Worm (Caenorhabditis elegans) whole organism, L1 larva: ENCODE results near the gene K08H10.6.
A peak's percentile ranks its signal among the peaks of the same experiment; 100 is the strongest.

Source experiments
- F16B12.6 ChIP-seq: fragments of 150-350 bp; optimal IDR thresholded peaks from 2 replicates; lab custom pipeline; 2014; ENCODE audit warnings: missing biosample characterization, missing genetic modification characterization
- aly-2 ChIP-seq: fragments of 150-350 bp; optimal IDR thresholded peaks from 2 replicates; lab custom pipeline; 2014; ENCODE audit warnings: missing biosample characterization, missing genetic modification characterization
- ama-1 ChIP-seq: fragments of 150-350 bp; optimal IDR thresholded peaks from 2 replicates; lab custom pipeline; 2014
- blmp-1 ChIP-seq: fragments of 150-350 bp; optimal IDR thresholded peaks from 2 replicates; lab custom pipeline; 2014; ENCODE audit warnings: missing biosample characterization, missing genetic modification characterization
- ceh-63 ChIP-seq: fragments of 200-800 bp; sonication (Bioruptor generic); optimal IDR thresholded peaks from 2 replicates; lab custom pipeline; 2018; ENCODE audit warnings: mild to moderate bottlenecking, missing genetic modification characterization, missing compliant biosample characterization
- ces-1 ChIP-seq: fragments of 150-350 bp; optimal IDR thresholded peaks from 2 replicates; lab custom pipeline; 2014; ENCODE audit warnings: missing biosample characterization, missing genetic modification reagents, missing genetic modification characterization
- dpl-1 ChIP-seq, 3 experiments: fragments of 150-350 bp in 2 of 3; sonication (generic microtip) in 1 of 3; optimal IDR thresholded peaks; 2 replicates each; lab custom pipeline; 2014 to 2017; ENCODE audit warnings: missing biosample characterization in 3 of 3, missing genetic modification characterization in 3 of 3, missing genetic modification reagents in 3 of 3
- dsc-1 ChIP-seq: sonication (generic microtip); optimal IDR thresholded peaks from 2 replicates; lab custom pipeline; 2016; ENCODE audit warnings: mild to moderate bottlenecking, missing genetic modification characterization, missing compliant biosample characterization
- efl-1 ChIP-seq, 4 experiments: fragments of 150-350 bp; optimal IDR thresholded peaks in 3 of 4; peaks in 1 of 4; 1 replicate in 1 of 4; 2 replicates in 3 of 4; lab custom pipeline; 2014; ENCODE audit warnings: missing biosample characterization in 2 of 4, missing genetic modification characterization in 2 of 4, missing genetic modification reagents in 2 of 4
- egl-13 ChIP-seq: sonication (generic microtip); optimal IDR thresholded peaks from 2 replicates; lab custom pipeline; 2016; ENCODE audit warnings: missing genotype, missing genetic modification reagents, missing genetic modification characterization, missing compliant biosample characterization
- egl-27 ChIP-seq, 2 experiments: fragments of 150-350 bp in 1 of 2; sonication (generic microtip); optimal IDR thresholded peaks; 3 replicates each; lab custom pipeline; 2017 to 2018; ENCODE audit warnings: missing biosample characterization in 2 of 2, missing genetic modification characterization in 2 of 2, missing genetic modification reagents in 2 of 2
- elt-2 ChIP-seq: sonication (generic microtip); optimal IDR thresholded peaks from 2 replicates; lab custom pipeline; 2016; ENCODE audit warnings: missing genetic modification characterization, mild to moderate bottlenecking, inconsistent platforms, missing compliant biosample characterization, missing genetic modification reagents
- elt-3 ChIP-seq, 6 experiments: fragments of 150-350 bp in 1 of 6; sonication (generic microtip); optimal IDR thresholded peaks; 2 replicates each; lab custom pipeline; 2017 to 2018; ENCODE audit warnings: missing biosample characterization in 6 of 6, missing genetic modification characterization in 6 of 6, inconsistent platforms in 1 of 6
- fkh-10 ChIP-seq: sonication (generic microtip); optimal IDR thresholded peaks from 2 replicates; lab custom pipeline; 2017; ENCODE audit warnings: missing biosample characterization, missing genetic modification reagents, missing genetic modification characterization
- fkh-8 ChIP-seq: sonication (generic microtip); optimal IDR thresholded peaks from 2 replicates; lab custom pipeline; 2016; ENCODE audit warnings: mild to moderate bottlenecking, missing genetic modification characterization, missing compliant biosample characterization
- fos-1 ChIP-seq: fragments of 150-350 bp; optimal IDR thresholded peaks from 2 replicates; lab custom pipeline; 2014; ENCODE audit warnings: missing biosample characterization, missing genetic modification characterization
- hlh-4 ChIP-seq: sonication (generic microtip); optimal IDR thresholded peaks from 2 replicates; lab custom pipeline; 2016; ENCODE audit warnings: mild to moderate bottlenecking, missing genetic modification characterization, missing compliant biosample characterization
- isw-1 ChIP-seq: fragments of 200-800 bp; sonication (Bioruptor generic); IDR thresholded peaks from 2 replicates; pipeline ENCODE4 v1.3.6; 2022; ENCODE audit warnings: missing genetic modification characterization, missing compliant biosample characterization
- lin-15B ChIP-seq: fragments of 150-350 bp; sonication (generic microtip); optimal IDR thresholded peaks from 3 replicates; lab custom pipeline; 2014; ENCODE audit warnings: missing biosample characterization, missing genetic modification characterization
- lin-39 ChIP-seq: fragments of 150-350 bp; optimal IDR thresholded peaks from 2 replicates; lab custom pipeline; 2014; ENCODE audit warnings: missing biosample characterization, missing genetic modification reagents, missing genetic modification characterization
- lir-3 ChIP-seq: sonication (generic microtip); optimal IDR thresholded peaks from 2 replicates; lab custom pipeline; 2016; ENCODE audit warnings: mild to moderate bottlenecking, missing genetic modification characterization, moderate library complexity, missing compliant biosample characterization; ENCODE audit not compliant: poor library complexity
- lsy-2 ChIP-seq, 2 experiments: fragments of 150-350 bp; optimal IDR thresholded peaks; 2 replicates each; lab custom pipeline; 2014; ENCODE audit warnings: missing biosample characterization in 2 of 2, missing genetic modification characterization in 2 of 2
- nhr-11 ChIP-seq: fragments of 150-350 bp; optimal IDR thresholded peaks from 2 replicates; lab custom pipeline; 2014; ENCODE audit warnings: missing biosample characterization, missing genetic modification characterization
- nhr-12 ChIP-seq: sonication (generic microtip); optimal IDR thresholded peaks from 2 replicates; lab custom pipeline; 2017; ENCODE audit warnings: missing biosample characterization, missing genetic modification characterization
- nhr-19 ChIP-seq: fragments of 200-800 bp; sonication (Bioruptor generic); conservative IDR thresholded peaks from 2 replicates; pipeline ENCODE4 v1.3.6; 2022; ENCODE audit warnings: missing genetic modification characterization, missing compliant biosample characterization
- nhr-237 ChIP-seq: fragments of 150-350 bp; optimal IDR thresholded peaks from 2 replicates; lab custom pipeline; 2014; ENCODE audit warnings: missing biosample characterization, missing genetic modification characterization
- nhr-28 ChIP-seq: fragments of 150-350 bp; optimal IDR thresholded peaks from 2 replicates; lab custom pipeline; 2014; ENCODE audit warnings: missing biosample characterization, missing genetic modification characterization
- nhr-71 ChIP-seq: sonication (generic microtip); optimal IDR thresholded peaks from 2 replicates; lab custom pipeline; 2016; ENCODE audit warnings: mild to moderate bottlenecking, missing genetic modification characterization, moderate library complexity, missing compliant biosample characterization
- pqm-1 ChIP-seq: sonication (generic microtip); optimal IDR thresholded peaks from 3 replicates; lab custom pipeline; 2017; ENCODE audit warnings: missing biosample characterization, missing genetic modification characterization
- snu-23 ChIP-seq: sonication (generic microtip); optimal IDR thresholded peaks from 2 replicates; lab custom pipeline; 2016; ENCODE audit warnings: missing genetic modification characterization, missing compliant biosample characterization
- tlp-1 ChIP-seq: fragments of 150-350 bp; optimal IDR thresholded peaks from 2 replicates; lab custom pipeline; 2014; ENCODE audit warnings: missing biosample characterization, missing genetic modification characterization
- unc-30 ChIP-seq: sonication (generic microtip); optimal IDR thresholded peaks from 2 replicates; lab custom pipeline; 2017; ENCODE audit warnings: missing biosample characterization, missing genetic modification characterization
- unc-62 ChIP-seq: fragments of 150-350 bp; optimal IDR thresholded peaks from 2 replicates; lab custom pipeline; 2014; ENCODE audit warnings: missing biosample characterization, missing genetic modification reagents, missing genetic modification characterization
- unc-86 ChIP-seq: sonication (generic microtip); optimal IDR thresholded peaks from 2 replicates; lab custom pipeline; 2016; ENCODE audit warnings: missing genetic modification characterization, missing compliant biosample characterization
- unc-98 ChIP-seq: fragments of 200-800 bp; sonication (Bioruptor generic); IDR thresholded peaks from 2 replicates; pipeline ENCODE4 v1.3.6; 2022; ENCODE audit warnings: missing genetic modification characterization, missing compliant biosample characterization
- ztf-11 ChIP-seq, 2 experiments: sonication (generic microtip); optimal IDR thresholded peaks; 2 replicates each; lab custom pipeline; 2016 to 2017; ENCODE audit warnings: missing genetic modification characterization in 2 of 2, missing biosample characterization in 1 of 2, missing compliant biosample characterization in 1 of 2

Gene K08H10.6

DNA sequence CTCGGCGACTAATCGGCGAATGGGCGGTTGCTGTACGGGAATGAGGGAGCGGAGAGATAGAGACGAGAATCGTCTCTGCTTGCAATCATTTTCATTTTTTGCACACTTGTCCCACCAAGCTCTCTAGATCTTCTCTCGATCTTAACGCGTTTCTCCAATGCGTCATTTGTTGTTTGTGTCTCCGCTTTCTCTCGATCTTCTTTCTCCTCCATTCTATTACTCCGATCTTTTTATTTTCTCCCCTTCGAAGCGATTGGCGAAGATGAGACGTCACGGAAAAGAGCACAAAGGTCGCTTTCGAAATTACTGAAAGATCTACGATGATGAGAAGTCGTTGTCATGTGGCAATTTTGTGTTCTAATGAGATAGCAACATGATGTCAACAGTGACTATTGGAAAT is 37.0 kb downstream of the K08H10.6 start (continued):
- TF ChIP-seq tlp-1 (tag; lab: Kevin White, UChicago) (no peak), egl-13 (no peak), snu-23 (GFP tag; lab: Kevin White, UChicago) (peak; percentile 50)
- TF ChIP-seq, all 84 proteins: peak for 13

DNA sequence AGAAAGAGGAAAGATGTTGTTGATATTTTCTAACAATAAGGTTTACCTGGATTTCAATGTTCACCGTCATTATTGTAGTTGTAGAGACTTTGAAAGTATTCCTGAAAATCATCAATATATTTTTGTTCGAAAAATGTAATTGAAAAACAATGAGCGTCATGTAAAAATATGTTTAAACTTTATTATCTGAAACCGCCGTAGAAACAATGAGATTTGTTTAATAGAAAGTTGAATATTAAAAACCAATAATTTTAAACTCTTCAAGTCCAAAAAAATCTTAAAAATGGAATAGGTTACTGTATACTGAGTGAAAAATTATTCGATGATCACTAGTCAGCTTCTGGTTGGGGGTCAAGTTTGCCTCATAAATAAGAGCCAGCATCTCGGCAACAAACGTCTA is 37.5 kb downstream of the K08H10.6 start, which contains the start of gene anmt-3:
Gene anmt-3, minus strand, starts transcription at position 101 of the 400 bp plus-strand sequence.
- no peak for TF ChIP-seq efl-1 (optimal IDR thresholded peaks at IDR 0.05; lab: Kevin White, UChicago)
- TF ChIP-seq efl-1 (GFP tag; optimal IDR thresholded peaks at IDR 0.05 in 1 of 2; lab: Kevin White, UChicago), result peak in 1 of 2 experiments; percentile 25
- no peak for TF ChIP-seq nhr-11
- TF ChIP-seq ztf-11 (tag; optimal IDR thresholded peaks at IDR 0.05; lab: Kevin White, UChicago), result no peak
- no peak for TF ChIP-seq nhr-237 (tag; lab: Kevin White, UChicago)
- TF ChIP-seq dsc-1 (tag; lab: Kevin White, UChicago), result no peak
- TF ChIP-seq elt-3 (tag; optimal IDR thresholded peaks at IDR 0.05; lab: Kevin White, UChicago), result no peak
- TF ChIP-seq ces-1, result no peak
- TF ChIP-seq, all 84 proteins: peak for 1

- TF ChIP-seq isw-1 (GFP tag; lab: Robert Waterston, UW) (no peak), efl-1 (optimal IDR thresholded peaks at IDR 0.05; lab: Kevin White, UChicago) (no peak), efl-1 (GFP tag; optimal IDR thresholded peaks at IDR 0.05 in 1 of 2; lab: Kevin White, UChicago) (peak in 1 of 2 experiments; percentile 24), blmp-1 (tag; lab: Kevin White, UChicago) (peak; percentile 53), tlp-1 (tag; lab: Kevin White, UChicago) (no peak)
Measured at ce11 chrV:9952396-9952795, 43.3 kb downstream of the K08H10.6 start, which contains the start of gene mam-5. Gene mam-5, plus strand, starts transcription at chrV:9952699.

DNA sequence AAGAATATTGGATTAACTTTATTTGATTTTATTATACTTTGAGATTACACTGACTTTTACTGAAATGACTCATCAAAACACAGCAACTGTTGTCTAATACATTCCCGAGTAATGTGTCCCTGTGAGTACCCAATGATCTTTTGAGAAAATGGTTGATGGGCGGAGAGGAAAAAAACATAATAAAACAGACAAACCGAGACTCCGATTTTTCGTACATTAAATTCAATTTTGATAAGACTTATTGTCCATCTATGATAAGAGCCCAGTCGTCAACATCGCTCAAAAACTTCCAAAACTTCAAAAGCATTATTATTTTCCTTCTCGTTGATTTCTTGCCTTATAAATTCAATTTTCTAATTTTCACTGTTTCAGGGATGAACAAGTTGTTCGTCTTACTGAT is 44.8 kb downstream of the K08H10.6 start, which contains the start of gene ttr-46:
Gene ttr-46, plus strand, starts transcription at position 373 of the 400 bp plus-strand sequence.
- TF ChIP-seq elt-2 (tag; lab: Kevin White, UChicago) (peak; percentile 7), nhr-71 (tag; lab: Kevin White, UChicago) (no peak), ama-1 (no peak), lin-15B (no peak), aly-2 (tag; lab: Kevin White, UChicago) (no peak), efl-1 (optimal IDR thresholded peaks at IDR 0.05; lab: Kevin White, UChicago) (no peak), efl-1 (GFP tag; optimal IDR thresholded peaks at IDR 0.05 in 1 of 2; lab: Kevin White, UChicago) (peak in 1 of 2 experiments; percentile 86), lir-3 (tag; lab: Kevin White, UChicago) (no peak), nhr-28 (tag; lab: Kevin White, UChicago) (no peak)

DNA sequence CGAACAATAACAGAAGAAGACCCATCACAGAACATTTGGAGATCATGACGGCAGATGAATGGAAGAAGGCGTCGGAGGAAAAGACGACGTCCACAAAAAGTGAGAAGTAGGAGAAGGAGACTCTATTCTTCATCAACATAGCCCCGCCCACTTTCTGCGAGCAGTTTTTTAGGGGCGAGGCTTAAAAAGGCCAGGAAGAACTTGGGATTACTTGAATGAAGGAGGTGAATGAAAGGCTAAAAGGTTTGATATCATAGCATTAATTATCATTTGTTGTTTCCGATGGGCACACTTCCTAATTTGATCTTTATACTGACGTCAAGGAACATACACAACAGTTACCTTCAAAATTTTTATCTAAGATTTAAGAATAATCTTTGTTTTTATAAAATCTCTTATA is 46.9 kb downstream of the K08H10.6 start, which contains the start of gene nlp-58:
Gene nlp-58, minus strand, starts transcription at position 101 of the 400 bp plus-strand sequence.
- TF ChIP-seq fkh-8 (no peak), unc-86 (tag; lab: Kevin White, UChicago) (no peak), ama-1 (no peak), lir-3 (tag; lab: Kevin White, UChicago) (no peak), ceh-63 (GFP tag; lab: Kevin White, UChicago) (no peak), egl-27 (tag; optimal IDR thresholded peaks at IDR 0.05; lab: Kevin White, UChicago) (no peak), fkh-10 (GFP tag; lab: Kevin White, UChicago) (no peak), lsy-2 (tag; optimal IDR thresholded peaks at IDR 0.05; lab: Kevin White, UChicago) (no peak), unc-98 (no peak), fos-1 (tag; lab: Kevin White, UChicago) (no peak)
- TF ChIP-seq, all 84 proteins: peak for 0

ce11 chrV:9944093-9944492 is 51.6 kb downstream of the K08H10.6 start, which contains the start of gene sre-28:
Gene sre-28, plus strand, starts transcription at chrV:9944393.
- TF ChIP-seq isw-1 (GFP tag; lab: Robert Waterston, UW), result no peak
- TF ChIP-seq F16B12.6, result no peak
- no peak for TF ChIP-seq dpl-1 (GFP tag; optimal IDR thresholded peaks at IDR 0.05; lab: Kevin White, UChicago)
- no peak for TF ChIP-seq nhr-28 (tag; lab: Kevin White, UChicago)
- TF ChIP-seq nhr-19 (GFP tag; lab: Robert Waterston, UW), result no peak
- no peak for TF ChIP-seq hlh-4
- TF ChIP-seq unc-30 (tag; lab: Kevin White, UChicago), result no peak
- no peak for TF ChIP-seq nhr-12
- no peak for TF ChIP-seq lin-39 (tag; lab: Kevin White, UChicago)
- TF ChIP-seq pqm-1, result no peak
- TF ChIP-seq nhr-71 (tag; lab: Kevin White, UChicago), result no peak
- no peak for TF ChIP-seq unc-62 (GFP tag; lab: Kevin White, UChicago)
- no peak for TF ChIP-seq fkh-8
